Worm (Caenorhabditis elegans): ENCODE results near the gene nspc-5.

nspc-5 gene

ce11 chrX:8507053-8507452 lies 31.5 kb upstream of the nspc-5 start:
- TF ChIP-seq ztf-16 (tag; optimal IDR thresholded peaks at IDR 0.05), result no peak
- no peak for TF ChIP-seq tbx-2 (tag; optimal IDR thresholded peaks at IDR 0.05)
- no peak for TF ChIP-seq odd-2 (tag; optimal IDR thresholded peaks at IDR 0.05)
- no peak for TF ChIP-seq ceh-14 (tag; optimal IDR thresholded peaks at IDR 0.05)
- TF ChIP-seq K09A11.1 (tag; optimal IDR thresholded peaks at IDR 0.05; ENCODE audit: insufficient read depth), result no peak
- no peak for TF ChIP-seq pros-1 (tag; optimal IDR thresholded peaks at IDR 0.05)
- TF ChIP-seq ets-4 (tag; optimal IDR thresholded peaks at IDR 0.05), result no peak
- no peak for TF ChIP-seq fax-1 (tag; optimal IDR thresholded peaks at IDR 0.05)
- TF ChIP-seq F13H6.1 (tag; optimal IDR thresholded peaks at IDR 0.05), result no peak
- no peak for TF ChIP-seq pha-2 (tag; optimal IDR thresholded peaks at IDR 0.05)
- TF ChIP-seq dmd-4 (tag; optimal IDR thresholded peaks at IDR 0.05; ENCODE audit: borderline replicate concordance), result no peak
- TF ChIP-seq hlh-13 (GFP tag; optimal IDR thresholded peaks at IDR 0.05), result no peak
- no peak for TF ChIP-seq ceh-19 (GFP tag; optimal IDR thresholded peaks at IDR 0.05)
- TF ChIP-seq nhr-11 (tag; optimal IDR thresholded peaks at IDR 0.05), result no peak

DNA sequence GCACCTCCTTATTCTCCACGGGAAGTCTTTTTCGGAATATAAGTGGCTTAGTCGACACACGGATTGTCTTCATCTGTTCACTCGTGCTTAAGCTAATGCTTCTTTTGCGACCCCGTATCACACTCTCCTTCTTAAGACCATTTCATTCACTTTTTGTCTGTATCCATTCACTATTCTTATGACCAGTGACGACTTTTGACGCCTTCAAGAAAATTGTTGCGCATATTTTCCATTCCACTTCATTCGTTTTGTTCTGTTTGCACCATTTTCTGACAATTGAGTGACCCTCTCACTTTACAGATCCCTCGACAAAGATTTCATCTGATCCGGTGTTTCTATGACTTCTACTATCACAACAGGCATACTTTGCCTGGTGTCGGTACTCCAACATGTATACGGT lies 30.9 kb upstream of the nspc-5 start, which contains the start of gene H03E18.1:
Gene H03E18.1, plus strand, starts transcription at position 301 of the 400 bp plus-strand sequence.
- TF ChIP-seq pha-4 (tag; optimal IDR thresholded peaks at IDR 0.05) (no peak), K02D7.2 (tag; optimal IDR thresholded peaks at IDR 0.05) (no peak), rnt-1 (tag; optimal IDR thresholded peaks at IDR 0.05) (no peak), K09A11.1 (tag; optimal IDR thresholded peaks at IDR 0.05; ENCODE audit: insufficient read depth) (no peak), pat-9 (tag; optimal IDR thresholded peaks at IDR 0.05) (no peak), C08G9.2 (tag; optimal IDR thresholded peaks at IDR 0.05) (no peak), ahr-1 (tag; optimal IDR thresholded peaks at IDR 0.05) (no peak), ceh-30 (tag; optimal IDR thresholded peaks at IDR 0.05) (no peak), che-1 (tag; optimal IDR thresholded peaks at IDR 0.05) (no peak), npax-4 (tag; optimal IDR thresholded peaks at IDR 0.05) (no peak), ref-2 (tag; optimal IDR thresholded peaks at IDR 0.05) (no peak), nhr-11 (tag; optimal IDR thresholded peaks at IDR 0.05) (no peak), lim-6 (tag; optimal IDR thresholded peaks at IDR 0.05) (no peak), ceh-6 (GFP tag; optimal IDR thresholded peaks at IDR 0.05) (no peak), C38D4.7 (GFP tag; optimal IDR thresholded peaks at IDR 0.05) (no peak), hlh-8 (tag; optimal IDR thresholded peaks at IDR 0.05) (no peak), dmd-4 (tag; optimal IDR thresholded peaks at IDR 0.05; ENCODE audit: borderline replicate concordance) (no peak), pqm-1 (tag; optimal IDR thresholded peaks at IDR 0.05) (no peak)

DNA sequence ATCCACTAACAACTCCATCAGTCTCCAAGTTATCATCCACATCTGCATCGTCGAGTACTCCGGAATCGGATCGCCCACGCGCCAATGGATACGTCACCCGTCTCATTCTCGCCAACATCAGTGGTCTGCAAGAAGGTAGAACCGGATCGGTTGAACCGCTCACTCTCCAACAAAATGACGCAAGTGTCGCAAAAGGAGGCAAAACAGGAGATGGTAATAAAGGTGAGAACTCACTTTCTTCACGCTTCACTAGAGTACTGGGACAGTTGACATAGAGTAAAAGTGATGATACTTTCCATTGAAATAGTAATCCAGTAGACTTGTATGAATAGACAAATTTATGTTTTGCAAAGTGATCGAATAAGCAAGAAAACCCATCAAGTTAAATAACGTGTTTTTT lies 29.4 kb upstream of the nspc-5 start:
- no peak for TF ChIP-seq T23F11.4 (GFP tag; optimal IDR thresholded peaks at IDR 0.05)

DNA sequence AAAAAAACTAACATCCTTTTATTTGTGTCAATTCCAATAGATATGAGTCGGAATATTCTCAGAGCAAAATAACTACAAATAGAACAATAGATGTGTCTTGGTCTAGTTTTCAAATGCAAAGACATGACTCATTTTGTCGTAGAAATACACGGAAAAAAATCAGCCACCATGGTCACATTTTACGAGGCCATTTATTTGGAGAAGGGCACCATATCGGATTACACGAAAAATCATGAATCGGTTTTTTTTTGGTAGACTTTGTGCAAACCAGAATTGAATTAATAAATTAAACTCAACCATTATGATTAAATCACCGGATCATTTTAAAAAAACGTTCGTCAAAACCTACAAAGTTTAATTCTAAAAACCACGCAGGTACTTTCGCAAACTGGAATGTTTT lies 18.1 kb upstream of the nspc-5 start, which contains the start of gene H03E18.2:
Gene H03E18.2, minus strand, starts transcription at position 101 of the 400 bp plus-strand sequence.
- TF ChIP-seq unc-86 (tag; optimal IDR thresholded peaks at IDR 0.05), result no peak
- TF ChIP-seq unc-42 (tag; optimal IDR thresholded peaks at IDR 0.05), result no peak
- TF ChIP-seq ceh-2 (tag; optimal IDR thresholded peaks at IDR 0.05), result no peak
- no peak for TF ChIP-seq npax-4 (tag; optimal IDR thresholded peaks at IDR 0.05)
- TF ChIP-seq sdc-2 (tag; optimal IDR thresholded peaks at IDR 0.05), result no peak

ce11 chrX:8521614-8522013 lies 16.9 kb upstream of the nspc-5 start, which contains the start of gene C03G5.14:
Gene C03G5.14 (plus strand): TSS chrX:8521914.
- TF ChIP-seq sox-4 (tag; optimal IDR thresholded peaks at IDR 0.05) (no peak), nfya-1 (tag; optimal IDR thresholded peaks at IDR 0.05) (no peak), fkh-10 (GFP tag; optimal IDR thresholded peaks at IDR 0.05) (no peak), nhr-11 (tag; optimal IDR thresholded peaks at IDR 0.05) (no peak)
